Worm (Caenorhabditis elegans) whole organism, young adult: ENCODE data around the gene clc-12.

Source experiments
- F52B5.7 ChIP-seq: sonication (generic microtip); optimal IDR thresholded peaks from 2 replicates; lab custom pipeline; 2016; ENCODE audit warnings: mild to moderate bottlenecking, missing genetic modification characterization, missing compliant biosample characterization
- Y95B8A.8 ChIP-seq: fragments of 200-800 bp; sonication (Bioruptor generic); IDR thresholded peaks from 2 replicates; pipeline ENCODE4 v1.3.6; 2022; ENCODE audit warnings: missing genetic modification reagents, missing genetic modification characterization, missing compliant biosample characterization
- him-1 ChIP-seq: sonication (generic microtip); optimal IDR thresholded peaks from 2 replicates; lab custom pipeline; 2016; ENCODE audit warnings: missing genotype, missing genetic modification reagents, missing genetic modification characterization, missing compliant biosample characterization
- hlh-26 ChIP-seq: fragments of 200-800 bp; sonication (Bioruptor generic); conservative IDR thresholded peaks from 2 replicates; pipeline ENCODE4 v1.3.6; 2022; ENCODE audit warnings: missing genetic modification reagents, missing genetic modification characterization, missing compliant biosample characterization
- lin-40 ChIP-seq: sonication (generic microtip); optimal IDR thresholded peaks from 2 replicates; lab custom pipeline; 2016; ENCODE audit warnings: missing genetic modification characterization, mild to moderate bottlenecking, missing compliant biosample characterization, missing genotype, missing genetic modification reagents
- nfya-1 ChIP-seq: sonication (generic microtip); optimal IDR thresholded peaks from 2 replicates; lab custom pipeline; 2017; ENCODE audit warnings: antibody characterized with exemption, missing compliant biosample characterization, missing genetic modification characterization, borderline replicate concordance; ENCODE audit not compliant: insufficient read depth
- nhr-179 ChIP-seq: sonication (generic microtip); optimal IDR thresholded peaks from 2 replicates; lab custom pipeline; 2016; ENCODE audit warnings: mild to moderate bottlenecking, missing genetic modification characterization, missing compliant biosample characterization
- pbrm-1 ChIP-seq: fragments of 200-800 bp; sonication (Bioruptor generic); IDR thresholded peaks from 2 replicates; pipeline ENCODE4 v1.3.6; 2022; ENCODE audit warnings: missing genetic modification reagents, missing genetic modification characterization, missing compliant biosample characterization
- unc-62 ChIP-seq: fragments of 150-350 bp; optimal IDR thresholded peaks from 2 replicates; lab custom pipeline; 2014; ENCODE audit warnings: missing biosample characterization, missing genetic modification reagents, missing genetic modification characterization

DNA sequence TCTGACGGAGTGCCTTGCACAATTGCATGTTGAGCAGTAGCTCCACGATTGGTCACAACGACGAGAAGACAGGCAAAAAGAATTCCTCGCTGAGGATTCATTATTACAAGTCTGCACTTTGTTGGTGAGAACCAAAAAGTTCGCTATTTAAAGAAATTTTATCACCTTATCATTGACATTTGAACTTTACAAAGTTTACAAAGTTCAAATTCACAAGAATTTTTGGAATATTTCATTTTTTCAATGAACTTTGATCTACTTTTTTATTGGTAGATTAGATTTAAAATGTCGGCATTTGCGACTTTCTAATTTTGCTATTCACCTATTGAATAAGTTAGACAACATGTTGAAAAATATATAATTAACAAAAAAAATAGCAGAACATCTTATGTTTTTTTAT, 17.1 kb upstream of the clc-12 start, which contains the start of gene F49H6.15:
- TF ChIP-seq Y95B8A.8 (GFP tag; lab: Robert Waterston, UW) = no peak
- no peak for TF ChIP-seq hlh-26 (GFP tag; lab: Robert Waterston, UW)
- TF ChIP-seq him-1 = no peak
- no peak for TF ChIP-seq pbrm-1 (GFP tag; lab: Robert Waterston, UW)
- no peak for TF ChIP-seq nfya-1 (tag; lab: Kevin White, UChicago)
- TF ChIP-seq lin-40 (tag; lab: Kevin White, UChicago) = no peak
- TF ChIP-seq unc-62 (GFP tag; lab: Kevin White, UChicago) = no peak
- no peak for TF ChIP-seq F52B5.7 (tag; lab: Kevin White, UChicago)
- no peak for TF ChIP-seq nhr-179 (tag; lab: Kevin White, UChicago)
